Worm (Caenorhabditis elegans) whole organism, L3 larva: Measurements from ENCODE around the gene clec-33.

Source experiments
- ceh-16 ChIP-seq: sonication (generic microtip); optimal IDR thresholded peaks from 2 replicates; lab custom pipeline; 2017; ENCODE audit warnings: missing biosample characterization, missing genetic modification characterization
- fkh-2 ChIP-seq: fragments of 150-350 bp; optimal IDR thresholded peaks from 2 replicates; lab custom pipeline; 2014; ENCODE audit warnings: missing biosample characterization, missing genetic modification reagents, missing genetic modification characterization
- mdl-1 ChIP-seq: fragments of 150-350 bp; optimal IDR thresholded peaks from 2 replicates; lab custom pipeline; 2014; ENCODE audit warnings: missing biosample characterization, missing genetic modification characterization
- nhr-237 ChIP-seq: fragments of 150-350 bp; optimal IDR thresholded peaks from 2 replicates; lab custom pipeline; 2014; ENCODE audit warnings: missing biosample characterization, missing genetic modification characterization
- snpc-4 ChIP-seq: fragments of 150-350 bp; optimal IDR thresholded peaks from 2 replicates; lab custom pipeline; 2014; ENCODE audit warnings: missing biosample characterization, missing genetic modification characterization

DNA sequence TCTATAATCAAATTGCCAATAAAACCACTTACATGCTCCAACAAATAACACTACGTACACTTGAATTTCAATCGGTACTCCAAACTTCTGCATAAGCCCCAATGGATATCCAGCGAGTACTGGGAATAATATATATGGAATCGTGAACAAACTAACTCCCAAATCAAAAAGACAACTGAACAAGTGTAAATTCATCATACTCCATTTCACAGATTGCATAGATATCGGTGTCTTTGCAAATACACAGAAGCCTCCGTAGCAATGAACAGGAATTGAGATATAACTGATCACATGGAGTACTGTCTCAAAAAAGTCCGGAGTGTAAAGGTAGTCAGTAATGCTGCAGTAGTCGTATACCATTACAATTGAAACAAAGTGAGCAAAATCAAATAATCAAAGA is 40.2 kb downstream of the clec-33 start, which contains the start of gene srh-214:
- TF ChIP-seq fkh-2 (tag; lab: Kevin White, UChicago) (no peak), snpc-4 (tag; lab: Kevin White, UChicago) (no peak), nhr-237 (tag; lab: Kevin White, UChicago) (no peak), mdl-1 (tag; lab: Kevin White, UChicago) (no peak), ceh-16 (tag; lab: Kevin White, UChicago) (no peak)
